Fruit fly (Drosophila melanogaster) S2 (cell line): ENCODE results near the gene cpb.

Experiments
- CG8478 ChIP-seq: fragments of >200 bp; optimal IDR thresholded peaks from 2 replicates; lab custom pipeline; 2018
- CTCF ChIP-seq, 2 experiments: fragments of >200 bp; optimal IDR thresholded peaks; 2 replicates each; lab custom pipeline; 2018

dm6 chr2L:1723937-1724591 lies 19.4 kb downstream of the cpb start, which contains the start of gene Rim2:
- TF ChIP-seq CTCF (optimal IDR thresholded peaks at IDR 0.05; lab: Kevin White, UChicago) = peak in 1 of 2 experiments; percentile 2
- TF ChIP-seq CG8478 (lab: Kevin White, UChicago) = no peak
